Worm (Caenorhabditis elegans) whole organism, L2 larva: ENCODE data around the gene D2096.6.

ENCODE experiments used
- C34F6.9 ChIP-seq: fragments of 150-350 bp; optimal IDR thresholded peaks from 2 replicates; lab custom pipeline; 2014; ENCODE audit warnings: missing biosample characterization, missing genetic modification characterization
- F13H6.1 ChIP-seq: sonication (generic microtip); optimal IDR thresholded peaks from 2 replicates; lab custom pipeline; 2016; ENCODE audit warnings: missing genetic modification characterization, missing compliant biosample characterization
- R02D3.7 ChIP-seq: fragments of 150-350 bp; optimal IDR thresholded peaks from 2 replicates; lab custom pipeline; 2014; ENCODE audit warnings: missing biosample characterization, missing genetic modification characterization
- Y55F3AM.14 ChIP-seq: fragments of 200-800 bp; sonication (Bioruptor generic); optimal IDR thresholded peaks from 2 replicates; lab custom pipeline; 2018; ENCODE audit warnings: mild to moderate bottlenecking, missing genetic modification characterization, missing compliant biosample characterization
- ZK546.5 ChIP-seq: sonication (generic microtip); optimal IDR thresholded peaks from 2 replicates; lab custom pipeline; 2017; ENCODE audit warnings: missing biosample characterization, missing genetic modification characterization
- alr-1 ChIP-seq: fragments of 150-350 bp; optimal IDR thresholded peaks from 2 replicates; lab custom pipeline; 2014; ENCODE audit warnings: missing biosample characterization, missing genetic modification characterization
- aly-2 ChIP-seq: fragments of 150-350 bp; optimal IDR thresholded peaks from 2 replicates; lab custom pipeline; 2014; ENCODE audit warnings: missing biosample characterization, missing genetic modification characterization
- ama-1 ChIP-seq: fragments of 150-350 bp; optimal IDR thresholded peaks from 2 replicates; lab custom pipeline; 2018; ENCODE audit warnings: inconsistent platforms
- blmp-1 ChIP-seq: sonication (generic microtip); optimal IDR thresholded peaks from 2 replicates; lab custom pipeline; 2017; ENCODE audit warnings: missing genetic modification characterization, mild to moderate bottlenecking, missing compliant biosample characterization, antibody characterized with exemption, moderate library complexity; ENCODE audit not compliant: insufficient read depth
- ceh-16 ChIP-seq: fragments of 150-350 bp; optimal IDR thresholded peaks from 2 replicates; lab custom pipeline; 2014; ENCODE audit warnings: missing biosample characterization, missing genetic modification characterization
- ceh-82 ChIP-seq: fragments of 150-350 bp; optimal IDR thresholded peaks from 2 replicates; lab custom pipeline; 2014; ENCODE audit warnings: missing biosample characterization, missing genetic modification characterization
- crh-2 ChIP-seq: sonication (generic microtip); optimal IDR thresholded peaks from 2 replicates; lab custom pipeline; 2017; ENCODE audit warnings: missing biosample characterization, missing genetic modification characterization
- dmd-4 ChIP-seq: sonication (generic microtip); optimal IDR thresholded peaks from 2 replicates; lab custom pipeline; 2017; ENCODE audit warnings: missing biosample characterization, missing genetic modification characterization
- elt-1 ChIP-seq: fragments of 150-350 bp; optimal IDR thresholded peaks from 2 replicates; lab custom pipeline; 2014; ENCODE audit warnings: missing biosample characterization, missing genetic modification characterization
- elt-3 ChIP-seq: sonication (generic microtip); optimal IDR thresholded peaks from 2 replicates; lab custom pipeline; 2017; ENCODE audit warnings: missing biosample characterization, missing genetic modification characterization
- fos-1 ChIP-seq: fragments of 150-350 bp; optimal IDR thresholded peaks from 2 replicates; lab custom pipeline; 2014; ENCODE audit warnings: missing biosample characterization, missing genetic modification characterization
- lin-11 ChIP-seq: fragments of 150-350 bp; sonication (generic microtip); optimal IDR thresholded peaks from 2 replicates; lab custom pipeline; 2014; ENCODE audit warnings: missing biosample characterization, missing genetic modification characterization, inconsistent platforms, mixed read lengths
- lin-13 ChIP-seq: fragments of 150-350 bp; optimal IDR thresholded peaks from 2 replicates; lab custom pipeline; 2014; ENCODE audit warnings: missing biosample characterization, missing genetic modification reagents, missing genetic modification characterization
- lin-39 ChIP-seq: fragments of 150-350 bp; optimal IDR thresholded peaks from 2 replicates; lab custom pipeline; 2014; ENCODE audit warnings: missing biosample characterization, missing genetic modification reagents, missing genetic modification characterization
- mbf-1 ChIP-seq: sonication (generic microtip); optimal IDR thresholded peaks from 2 replicates; lab custom pipeline; 2017; ENCODE audit warnings: missing biosample characterization, missing genetic modification characterization
- mdl-1 ChIP-seq, 2 experiments: fragments of 150-350 bp in 1 of 2; sonication (generic microtip) in 1 of 2; optimal IDR thresholded peaks; 2 replicates each; lab custom pipeline; 2017; ENCODE audit warnings: missing biosample characterization in 2 of 2, missing genetic modification characterization in 2 of 2
- nhr-10 ChIP-seq: sonication (generic microtip); optimal IDR thresholded peaks from 2 replicates; lab custom pipeline; 2017; ENCODE audit warnings: missing biosample characterization, missing genetic modification characterization
- nhr-11 ChIP-seq: fragments of 150-350 bp; optimal IDR thresholded peaks from 2 replicates; lab custom pipeline; 2014; ENCODE audit warnings: missing biosample characterization, missing genetic modification characterization
- nhr-129 ChIP-seq: fragments of 150-350 bp; optimal IDR thresholded peaks from 2 replicates; lab custom pipeline; 2014; ENCODE audit warnings: missing biosample characterization, missing genetic modification characterization
- nhr-21 ChIP-seq: fragments of 150-350 bp; optimal IDR thresholded peaks from 2 replicates; lab custom pipeline; 2014; ENCODE audit warnings: missing biosample characterization, missing genetic modification characterization
- nhr-23 ChIP-seq: fragments of 150-350 bp; optimal IDR thresholded peaks from 2 replicates; lab custom pipeline; 2014; ENCODE audit warnings: missing biosample characterization, missing genetic modification reagents, missing genetic modification characterization
- nhr-237 ChIP-seq: fragments of 150-350 bp; optimal IDR thresholded peaks from 2 replicates; lab custom pipeline; 2014; ENCODE audit warnings: missing biosample characterization, missing genetic modification characterization
- nhr-6 ChIP-seq: fragments of 150-350 bp; optimal IDR thresholded peaks from 2 replicates; lab custom pipeline; 2014; ENCODE audit warnings: missing biosample characterization, missing genetic modification characterization
- sem-4 ChIP-seq: fragments of 150-350 bp; optimal IDR thresholded peaks from 2 replicates; lab custom pipeline; 2014; ENCODE audit warnings: missing biosample characterization, missing genetic modification reagents, missing genetic modification characterization
- skn-1 ChIP-seq: sonication (generic microtip); optimal IDR thresholded peaks from 2 replicates; lab custom pipeline; 2017; ENCODE audit warnings: missing biosample characterization, missing genetic modification characterization
- sma-9 ChIP-seq, 2 experiments: fragments of 150-350 bp in 1 of 2; sonication (generic microtip) in 1 of 2; optimal IDR thresholded peaks; 2 replicates each; lab custom pipeline; 2014 to 2016; ENCODE audit warnings: missing genetic modification characterization in 2 of 2, mild to moderate bottlenecking in 1 of 2, missing biosample characterization in 1 of 2, missing compliant biosample characterization in 1 of 2, missing genetic modification reagents in 1 of 2, moderate library complexity in 1 of 2
- snpc-4 ChIP-seq: fragments of 150-350 bp; optimal IDR thresholded peaks from 2 replicates; lab custom pipeline; 2014; ENCODE audit warnings: missing biosample characterization, missing genetic modification characterization
- unc-55 ChIP-seq: fragments of 150-350 bp; sonication (generic microtip); optimal IDR thresholded peaks from 3 replicates; lab custom pipeline; 2014; ENCODE audit warnings: missing biosample characterization, missing genetic modification reagents, missing genetic modification characterization
- unc-62 ChIP-seq: fragments of 150-350 bp; optimal IDR thresholded peaks from 2 replicates; lab custom pipeline; 2014; ENCODE audit warnings: missing biosample characterization, missing genetic modification reagents, missing genetic modification characterization
- zag-1 ChIP-seq: fragments of 150-350 bp; optimal IDR thresholded peaks from 2 replicates; lab custom pipeline; 2014; ENCODE audit warnings: missing biosample characterization, missing genetic modification characterization
- ztf-1 ChIP-seq: fragments of 200-800 bp; sonication (Bioruptor generic); conservative IDR thresholded peaks from 2 replicates; pipeline ENCODE4 v1.3.6; 2022; ENCODE audit warnings: missing genetic modification characterization, missing compliant biosample characterization
- ztf-11 ChIP-seq: sonication (generic microtip); optimal IDR thresholded peaks from 2 replicates; lab custom pipeline; 2017; ENCODE audit warnings: missing biosample characterization, missing genetic modification characterization
- ztf-4 ChIP-seq: fragments of 150-350 bp; optimal IDR thresholded peaks from 2 replicates; lab custom pipeline; 2014; ENCODE audit warnings: missing biosample characterization, missing genetic modification characterization

Gene D2096.6

ce11 chrIV:8378280-8378679 lies 9.2 kb upstream of the D2096.6 start:
- TF ChIP-seq ztf-1 (GFP tag; lab: Robert Waterston, UW) (no peak), sem-4 (tag; lab: Kevin White, UChicago) (no peak), C34F6.9 (tag; lab: Kevin White, UChicago) (no peak), elt-3 (tag; lab: Kevin White, UChicago) (no peak), nhr-10 (no peak), snpc-4 (tag; lab: Kevin White, UChicago) (no peak), ztf-11 (tag; lab: Kevin White, UChicago) (no peak), elt-1 (tag; lab: Kevin White, UChicago) (no peak), ceh-82 (tag; lab: Kevin White, UChicago) (no peak), blmp-1 (tag; lab: Kevin White, UChicago) (no peak), fos-1 (tag; lab: Kevin White, UChicago) (no peak), ceh-16 (no peak)

ce11 chrIV:8377501-8377900 lies 8.5 kb upstream of the D2096.6 start, which contains the start of gene D2096.7:
Gene D2096.7 (minus strand): TSS chrIV:8377630.
- TF ChIP-seq sma-9 (GFP tag; optimal IDR thresholded peaks at IDR 0.05; lab: Kevin White, UChicago): no peak
- no peak for TF ChIP-seq sma-9 (tag; optimal IDR thresholded peaks at IDR 0.05; lab: Kevin White, UChicago)
- peak; percentile 3 for TF ChIP-seq Y55F3AM.14 (GFP tag; lab: Kevin White, UChicago)
- TF ChIP-seq crh-2: peak; percentile 20
- TF ChIP-seq, all 48 proteins: peak for 2

ce11 chrIV:8376923-8377322 lies 7.9 kb upstream of the D2096.6 start:
- no peak for TF ChIP-seq unc-62
- no peak for TF ChIP-seq ceh-16
- no peak for TF ChIP-seq F13H6.1 (tag; lab: Kevin White, UChicago)
- TF ChIP-seq unc-55: peak; percentile 41
- TF ChIP-seq elt-1 (tag; lab: Kevin White, UChicago): no peak
- TF ChIP-seq lin-39 (tag; lab: Kevin White, UChicago): no peak
- TF ChIP-seq nhr-237: no peak
- peak; percentile 81 for TF ChIP-seq nhr-129 (tag; lab: Kevin White, UChicago)
- no peak for TF ChIP-seq ZK546.5 (tag; lab: Kevin White, UChicago)
- no peak for TF ChIP-seq nhr-21 (tag; lab: Kevin White, UChicago)
- no peak for TF ChIP-seq snpc-4 (tag; lab: Kevin White, UChicago)
- no peak for TF ChIP-seq dmd-4 (tag; lab: Kevin White, UChicago)
- no peak for TF ChIP-seq mbf-1 (tag; lab: Kevin White, UChicago)
- TF ChIP-seq ama-1 (lab: Kevin White, UChicago): no peak
- TF ChIP-seq ztf-1 (GFP tag; lab: Robert Waterston, UW): no peak
- no peak for TF ChIP-seq Y55F3AM.14 (GFP tag; lab: Kevin White, UChicago)
- peak; percentile 43 for TF ChIP-seq fos-1 (tag; lab: Kevin White, UChicago)
- TF ChIP-seq lin-13 (GFP tag; lab: Kevin White, UChicago): no peak
- no peak for TF ChIP-seq ztf-4
- no peak for TF ChIP-seq skn-1 (tag; lab: Kevin White, UChicago)
- TF ChIP-seq nhr-6: no peak
- no peak for TF ChIP-seq sma-9 (GFP tag; optimal IDR thresholded peaks at IDR 0.05; lab: Kevin White, UChicago)
- no peak for TF ChIP-seq sma-9 (tag; optimal IDR thresholded peaks at IDR 0.05; lab: Kevin White, UChicago)
- no peak for TF ChIP-seq R02D3.7 (tag; lab: Kevin White, UChicago)
- no peak for TF ChIP-seq mdl-1 (tag; optimal IDR thresholded peaks at IDR 0.05; lab: Kevin White, UChicago)
- no peak for TF ChIP-seq nhr-11 (tag; lab: Kevin White, UChicago)
- no peak for TF ChIP-seq nhr-23 (tag; lab: Kevin White, UChicago)
- no peak for TF ChIP-seq elt-3 (tag; lab: Kevin White, UChicago)
- TF ChIP-seq C34F6.9 (tag; lab: Kevin White, UChicago): peak; percentile 84
- no peak for TF ChIP-seq zag-1 (tag; lab: Kevin White, UChicago)
- no peak for TF ChIP-seq aly-2 (tag; lab: Kevin White, UChicago)
- no peak for TF ChIP-seq alr-1 (tag; lab: Kevin White, UChicago)
- no peak for TF ChIP-seq lin-11 (tag; lab: Kevin White, UChicago)
- no peak for TF ChIP-seq ztf-11 (tag; lab: Kevin White, UChicago)
- TF ChIP-seq crh-2: peak; percentile 46
